Worm (Caenorhabditis elegans) whole organism, L4 larva: Measurements from ENCODE around the gene ddx-17.

Source experiments
- dmd-6 ChIP-seq: fragments of 200-800 bp; sonication (Bioruptor generic); IDR thresholded peaks from 2 replicates; pipeline ENCODE4 v1.3.6; 2022; ENCODE audit warnings: missing genetic modification reagents, missing genetic modification characterization, missing compliant biosample characterization
- nhr-237 ChIP-seq: sonication (generic microtip); optimal IDR thresholded peaks from 2 replicates; lab custom pipeline; 2017; ENCODE audit warnings: missing biosample characterization, missing genetic modification characterization
- zag-1 ChIP-seq: fragments of 150-350 bp; optimal IDR thresholded peaks from 2 replicates; lab custom pipeline; 2014; ENCODE audit warnings: missing biosample characterization, missing genetic modification characterization

ce11 chrV:14010021-14010420 lies 1.8 kb downstream of the ddx-17 start:
- TF ChIP-seq dmd-6 (GFP tag; lab: Robert Waterston, UW) (no peak), zag-1 (tag; lab: Kevin White, UChicago) (no peak), nhr-237 (no peak)
